Worm (Caenorhabditis elegans): ENCODE results near the gene dlg-1.

Gene dlg-1

DNA sequence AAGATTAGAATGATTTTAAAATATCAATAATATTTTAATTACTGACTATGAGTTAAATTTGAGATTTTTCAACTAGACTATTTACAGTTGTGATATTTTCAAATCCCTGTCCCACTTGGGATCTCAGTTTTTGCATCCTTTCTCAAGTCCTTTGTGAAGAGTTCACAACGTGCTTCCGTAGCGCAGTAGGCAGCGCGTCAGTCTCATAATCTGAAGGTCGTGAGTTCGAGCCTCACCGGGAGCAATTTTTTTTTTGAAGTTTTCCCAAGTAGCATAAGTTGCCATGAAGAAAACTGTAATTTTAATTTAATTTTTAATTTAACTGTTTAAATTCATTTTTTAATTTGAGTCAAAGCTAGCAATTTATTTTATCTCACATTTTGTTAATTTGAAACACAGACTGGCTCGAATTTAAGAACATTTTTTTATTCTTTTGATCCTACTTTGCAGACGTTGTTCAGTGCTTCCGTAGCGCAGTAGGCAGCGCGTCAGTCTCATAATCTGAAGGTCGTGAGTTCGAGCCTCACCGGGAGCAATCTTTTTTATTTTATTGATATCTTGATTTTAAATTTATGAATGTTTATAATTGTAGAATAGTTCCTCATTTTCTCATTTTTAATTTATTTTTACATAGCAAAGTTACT lies 5.9 kb downstream of the dlg-1 start (continued):
- no peak for TF ChIP-seq nhr-237 (tag; optimal IDR thresholded peaks at IDR 0.05)
- no peak for TF ChIP-seq nhr-90 (tag; optimal IDR thresholded peaks at IDR 0.05; ENCODE audit: poor library complexity)
- TF ChIP-seq tlp-1 (tag; optimal IDR thresholded peaks at IDR 0.05), result no peak
- TF ChIP-seq sox-4 (tag; optimal IDR thresholded peaks at IDR 0.05), result no peak
- no peak for TF ChIP-seq fos-1 (tag; optimal IDR thresholded peaks at IDR 0.05)
- TF ChIP-seq nhr-11 (tag; optimal IDR thresholded peaks at IDR 0.05), result no peak
- peak; percentile 1 for TF ChIP-seq xbp-1 (tag; optimal IDR thresholded peaks at IDR 0.05)
- TF ChIP-seq jun-1 (tag; optimal IDR thresholded peaks at IDR 0.05), result no peak
- no peak for TF ChIP-seq ces-1 (GFP tag; optimal IDR thresholded peaks at IDR 0.05)
- TF ChIP-seq hlh-17 (GFP tag; optimal IDR thresholded peaks at IDR 0.05; ENCODE audit: borderline replicate concordance), result no peak
- TF ChIP-seq elt-3 (tag; optimal IDR thresholded peaks at IDR 0.05), result no peak
- no peak for TF ChIP-seq ceh-63 (GFP tag; optimal IDR thresholded peaks at IDR 0.05)
- TF ChIP-seq unc-98 (GFP tag; IDR thresholded peaks at IDR 0.05), result no peak
- no peak for TF ChIP-seq unc-130 (tag; optimal IDR thresholded peaks at IDR 0.05)
- TF ChIP-seq fkh-10 (GFP tag; optimal IDR thresholded peaks at IDR 0.05), result no peak
- no peak for TF ChIP-seq nhr-84 (tag; optimal IDR thresholded peaks at IDR 0.05)
- TF ChIP-seq grh-1 (GFP tag; IDR thresholded peaks at IDR 0.05), result no peak
- TF ChIP-seq lin-14 (GFP tag; optimal IDR thresholded peaks at IDR 0.05), result peak; percentile 42
- TF ChIP-seq F16B12.6 (tag; optimal IDR thresholded peaks at IDR 0.05), result no peak
- no peak for TF ChIP-seq pax-3 (tag; optimal IDR thresholded peaks at IDR 0.05)
- no peak for TF ChIP-seq ztf-4 (tag; optimal IDR thresholded peaks at IDR 0.05)
- TF ChIP-seq efl-3 (GFP tag; optimal IDR thresholded peaks at IDR 0.05), result no peak
- TF ChIP-seq lsy-2 (tag; optimal IDR thresholded peaks at IDR 0.05), result peak in 1 of 2 experiments; percentile 19
- no peak for TF ChIP-seq ceh-82 (tag; optimal IDR thresholded peaks at IDR 0.05)
- TF ChIP-seq egl-13 (tag; optimal IDR thresholded peaks at IDR 0.05), result no peak
- peak; percentile 16 for TF ChIP-seq tbx-2 (tag; optimal IDR thresholded peaks at IDR 0.05)
- TF ChIP-seq ceh-90 (tag; optimal IDR thresholded peaks at IDR 0.05), result no peak
- TF ChIP-seq aly-2 (tag; optimal IDR thresholded peaks at IDR 0.05), result no peak
- TF ChIP-seq unc-62 (GFP tag; optimal IDR thresholded peaks at IDR 0.05), result no peak
- TF ChIP-seq nhr-28 (tag; optimal IDR thresholded peaks at IDR 0.05), result no peak
- TF ChIP-seq nhr-19 (GFP tag; conservative IDR thresholded peaks at IDR 0.05), result peak; percentile 27
- TF ChIP-seq ceh-88 (GFP tag; IDR thresholded peaks at IDR 0.05), result no peak
- TF ChIP-seq nhr-85 (tag), result no peak
- TF ChIP-seq ztf-11 (tag; optimal IDR thresholded peaks at IDR 0.05), result no peak
- no peak for TF ChIP-seq mef-2 (tag; optimal IDR thresholded peaks at IDR 0.05)
- peak; percentile 23 for TF ChIP-seq nhr-47 (tag; optimal IDR thresholded peaks at IDR 0.05)
- TF ChIP-seq elt-2 (tag; optimal IDR thresholded peaks at IDR 0.05), result no peak
- no peak for TF ChIP-seq unc-30 (tag; optimal IDR thresholded peaks at IDR 0.05)
- no peak for TF ChIP-seq lin-15B (tag; optimal IDR thresholded peaks at IDR 0.05)
- TF ChIP-seq hlh-4 (tag; optimal IDR thresholded peaks at IDR 0.05), result no peak

DNA sequence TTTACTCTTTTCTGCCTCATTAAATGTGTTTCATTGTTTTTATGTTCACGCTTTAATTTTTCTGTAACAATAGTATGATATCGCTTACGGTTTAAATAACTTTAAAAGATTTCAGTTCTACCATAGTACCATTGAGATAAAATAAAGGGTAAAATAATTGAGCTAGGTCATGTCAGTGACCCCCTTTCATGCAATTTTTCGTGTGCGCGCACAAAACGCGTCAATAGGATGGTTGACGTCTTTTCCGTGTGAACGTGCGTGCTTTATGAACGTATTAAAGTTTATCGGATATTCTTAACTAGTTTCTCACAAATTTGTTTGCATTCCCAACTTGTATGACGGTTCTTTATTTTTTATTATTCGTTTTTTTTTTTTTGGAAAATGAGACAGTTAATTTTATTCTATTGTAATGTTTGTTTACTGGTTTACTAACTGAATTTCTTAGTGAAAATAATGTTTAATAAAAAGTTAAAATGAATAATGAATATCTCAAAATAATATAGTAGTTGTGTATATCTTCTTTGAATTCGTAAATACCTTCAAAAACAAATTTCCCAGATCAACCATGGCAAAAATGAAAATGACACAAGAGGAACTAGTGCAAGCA lies 6.5 kb downstream of the dlg-1 start, which contains the start of gene C25F6.1:
TSS of gene C25F6.1 (plus strand) at position 557 of the 607 bp plus-strand sequence.
- TF ChIP-seq swsn-7 (tag; optimal IDR thresholded peaks at IDR 0.05), result peak; percentile 16
- peak; percentile 65 for TF ChIP-seq lin-14 (GFP tag; optimal IDR thresholded peaks at IDR 0.05)
- TF ChIP-seq pax-3 (tag; optimal IDR thresholded peaks at IDR 0.05), result no peak
- TF ChIP-seq snu-23 (GFP tag; optimal IDR thresholded peaks at IDR 0.05), result peak; percentile 52
- peak; percentile 0 to 58 for TF ChIP-seq lsy-2 (tag; optimal IDR thresholded peaks at IDR 0.05)
- no peak for TF ChIP-seq ceh-90 (tag; optimal IDR thresholded peaks at IDR 0.05)
- TF ChIP-seq nhr-47 (tag; optimal IDR thresholded peaks at IDR 0.05), result no peak
- TF ChIP-seq nhr-11 (tag; optimal IDR thresholded peaks at IDR 0.05), result no peak
- no peak for TF ChIP-seq nhr-19 (GFP tag; conservative IDR thresholded peaks at IDR 0.05)
- no peak for TF ChIP-seq nhr-77 (tag; optimal IDR thresholded peaks at IDR 0.05)
- TF ChIP-seq tlp-1 (tag; optimal IDR thresholded peaks at IDR 0.05), result no peak
- TF ChIP-seq nhr-85 (tag), result peak; percentile 28
- no peak for TF ChIP-seq jun-1 (tag; optimal IDR thresholded peaks at IDR 0.05)
- peak; percentile 33 for TF ChIP-seq rnt-1 (tag; optimal IDR thresholded peaks at IDR 0.05)
- no peak for TF ChIP-seq ceh-82 (tag; optimal IDR thresholded peaks at IDR 0.05)
- no peak for TF ChIP-seq snpc-4 (tag; optimal IDR thresholded peaks at IDR 0.05)
- TF ChIP-seq nhr-20 (tag; optimal IDR thresholded peaks at IDR 0.05), result peak; percentile 35
- no peak for TF ChIP-seq lin-39 (tag; optimal IDR thresholded peaks at IDR 0.05)
- TF ChIP-seq ets-5 (GFP tag; IDR thresholded peaks at IDR 0.05), result no peak
- TF ChIP-seq lin-35 (GFP tag; optimal IDR thresholded peaks at IDR 0.05), result peak in 1 of 2 experiments; percentile 8
- peak; percentile 34 for TF ChIP-seq xbp-1 (tag; optimal IDR thresholded peaks at IDR 0.05)
- TF ChIP-seq unc-130 (tag; optimal IDR thresholded peaks at IDR 0.05), result peak; percentile 23
- TF ChIP-seq mep-1 (tag; optimal IDR thresholded peaks at IDR 0.05), result peak; percentile 23
- peak; percentile 5 for TF ChIP-seq dsc-1 (tag; optimal IDR thresholded peaks at IDR 0.05)
